Fruit fly (Drosophila melanogaster) whole organism, embryonic: Measurements from ENCODE around the gene Kah.

Experiments used
- Atf-2 ChIP-seq: fragments of 200-800 bp; sonication (Bioruptor generic); optimal IDR thresholded peaks from 2 replicates; lab custom pipeline; 2016; ENCODE audit warnings: missing biosample characterization, missing genetic modification characterization
- Atf3 ChIP-seq: fragments of 200-800 bp; sonication (Bioruptor generic); optimal IDR thresholded peaks from 3 replicates; lab custom pipeline; 2016; ENCODE audit warnings: missing biosample characterization, missing genetic modification characterization
- Awh ChIP-seq: fragments of 200-800 bp; sonication (Bioruptor generic); IDR thresholded peaks from 2 replicates; pipeline ENCODE4, ENCODE4 v1.3.6; 2022; ENCODE audit warnings: missing biosample characterization, missing genetic modification characterization
- Blimp-1 ChIP-seq: fragments of 200-800 bp; sonication (Bioruptor generic); optimal IDR thresholded peaks from 3 replicates; lab custom pipeline; 2018; ENCODE audit warnings: missing biosample characterization, missing genetic modification characterization, mild to moderate bottlenecking, moderate library complexity, missing genetic modification reagents
- CG10147 ChIP-seq: fragments of 200-800 bp; sonication (Bioruptor generic); optimal IDR thresholded peaks from 2 replicates; lab custom pipeline; 2019; ENCODE audit warnings: missing biosample characterization, mild to moderate bottlenecking, missing genetic modification characterization, moderate library complexity
- CG10267 ChIP-seq: fragments of 200-800 bp; sonication (Bioruptor generic); optimal IDR thresholded peaks from 2 replicates; lab custom pipeline; 2018; ENCODE audit warnings: missing biosample characterization, mild to moderate bottlenecking, missing genetic modification characterization, moderate library complexity
- CG12744 ChIP-seq: fragments of 200-800 bp; sonication (Bioruptor generic); optimal IDR thresholded peaks from 2 replicates; lab custom pipeline; 2016; ENCODE audit warnings: missing biosample characterization, missing genetic modification characterization
- CG13287 ChIP-seq: fragments of 200-800 bp; sonication (Bioruptor generic); IDR thresholded peaks from 2 replicates; pipeline ENCODE4 v1.3.6; 2022; ENCODE audit warnings: missing biosample characterization, missing genetic modification characterization; ENCODE audit not compliant: partially characterized antibody
- CG13296 ChIP-seq: fragments of 200-800 bp; sonication (Bioruptor generic); optimal IDR thresholded peaks from 3 replicates; lab custom pipeline; 2018; ENCODE audit warnings: missing biosample characterization, mild to moderate bottlenecking, missing genetic modification characterization
- CG14710 ChIP-seq: fragments of 200-800 bp; sonication (Bioruptor generic); optimal IDR thresholded peaks from 3 replicates; lab custom pipeline; 2019; ENCODE audit warnings: missing biosample characterization, mild to moderate bottlenecking, missing genetic modification characterization, moderate library complexity
- CG17359 ChIP-seq: fragments of 200-800 bp; sonication (Bioruptor generic); optimal IDR thresholded peaks from 3 replicates; lab custom pipeline; 2018; ENCODE audit warnings: missing biosample characterization, mild to moderate bottlenecking, missing genetic modification characterization, moderate library complexity
- CG17612 ChIP-seq: fragments of 200-800 bp; sonication (Bioruptor generic); IDR thresholded peaks from 2 replicates; pipeline ENCODE4 v1.3.6; 2022; ENCODE audit warnings: missing biosample characterization, missing genetic modification characterization
- CG18599 ChIP-seq: fragments of 200-800 bp; sonication (Bioruptor generic); optimal IDR thresholded peaks from 3 replicates; lab custom pipeline; 2017; ENCODE audit warnings: missing biosample characterization, missing genetic modification characterization, mild to moderate bottlenecking, moderate library complexity, missing genetic modification reagents
- CG2129 ChIP-seq: fragments of 200-800 bp; sonication (Bioruptor generic); IDR thresholded peaks from 2 replicates; pipeline ENCODE4 v1.3.6; 2022; ENCODE audit warnings: missing biosample characterization, missing genetic modification characterization; ENCODE audit not compliant: partially characterized antibody
- CG2199 ChIP-seq: fragments of 200-800 bp; sonication (Bioruptor generic); IDR thresholded peaks from 3 replicates; pipeline ENCODE4 v1.3.6; 2022; ENCODE audit warnings: missing biosample characterization, missing genetic modification characterization
- CG2678 ChIP-seq: fragments of 200-800 bp; sonication (Bioruptor generic); optimal IDR thresholded peaks from 3 replicates; lab custom pipeline; 2019; ENCODE audit warnings: missing biosample characterization, mild to moderate bottlenecking, missing genetic modification characterization, moderate library complexity
- CG2712 ChIP-seq: fragments of 200-800 bp; optimal IDR thresholded peaks from 3 replicates; lab custom pipeline; 2019; ENCODE audit warnings: missing biosample characterization, mild to moderate bottlenecking, missing genetic modification characterization, moderate library complexity
- CG30403 ChIP-seq: fragments of 200-800 bp; sonication (Bioruptor generic); optimal IDR thresholded peaks from 3 replicates; lab custom pipeline; 2016; ENCODE audit warnings: missing biosample characterization, missing genetic modification characterization
- CG31388 ChIP-seq: fragments of 200-800 bp; sonication (Bioruptor generic); optimal IDR thresholded peaks from 2 replicates; lab custom pipeline; 2016; ENCODE audit warnings: missing biosample characterization, missing genetic modification characterization
- CG3281 ChIP-seq: fragments of 200-800 bp; sonication (Bioruptor generic); optimal IDR thresholded peaks from 3 replicates; lab custom pipeline; 2017; ENCODE audit warnings: missing biosample characterization, mild to moderate bottlenecking, missing genetic modification characterization
- CG3726 ChIP-seq: fragments of 200-800 bp; sonication (Bioruptor generic); IDR thresholded peaks from 3 replicates; pipeline ENCODE4, ENCODE4 v1.3.6; 2022; ENCODE audit warnings: missing biosample characterization, missing genetic modification characterization
- CG3847 ChIP-seq: fragments of 200-800 bp; sonication (Bioruptor generic); IDR thresholded peaks from 2 replicates; pipeline ENCODE4 v1.3.6; 2022; ENCODE audit warnings: missing biosample characterization, missing genetic modification characterization
- CG3995 ChIP-seq: fragments of 200-800 bp; sonication (Bioruptor generic); optimal IDR thresholded peaks from 3 replicates; lab custom pipeline; 2016; ENCODE audit warnings: missing biosample characterization, missing genetic modification characterization
- CG5180 ChIP-seq: fragments of 200-800 bp; sonication (Bioruptor generic); optimal IDR thresholded peaks from 3 replicates; lab custom pipeline; 2017; ENCODE audit warnings: missing biosample characterization, missing genetic modification characterization, mild to moderate bottlenecking, moderate library complexity, missing genetic modification reagents
- CG6272 ChIP-seq: fragments of 200-800 bp; sonication (Bioruptor generic); IDR thresholded peaks from 2 replicates; pipeline ENCODE4 v1.3.6; 2022; ENCODE audit warnings: missing biosample characterization, missing genetic modification characterization
- CG7987 ChIP-seq: fragments of 200-800 bp; sonication (Bioruptor generic); optimal IDR thresholded peaks from 2 replicates; lab custom pipeline; 2018; ENCODE audit warnings: missing biosample characterization, mild to moderate bottlenecking, missing genetic modification characterization, moderate library complexity
- CHES-1-like ChIP-seq: fragments of 200-800 bp; sonication (Bioruptor generic); optimal IDR thresholded peaks from 2 replicates; lab custom pipeline; 2016; ENCODE audit warnings: missing biosample characterization, missing genetic modification characterization
- CTCF ChIP-seq: fragments of 200-800 bp; sonication (Bioruptor generic); optimal IDR thresholded peaks from 2 replicates; lab custom pipeline; 2017; ENCODE audit warnings: missing biosample characterization, mild to moderate bottlenecking, missing genetic modification characterization, moderate library complexity
- CoRest ChIP-seq: fragments of 200-800 bp; sonication (Bioruptor generic); optimal IDR thresholded peaks from 3 replicates; lab custom pipeline; 2018; ENCODE audit warnings: missing biosample characterization, mild to moderate bottlenecking, missing genetic modification characterization, moderate library complexity
- Ets97D ChIP-seq: fragments of 200-800 bp; sonication (Bioruptor generic); optimal IDR thresholded peaks from 3 replicates; lab custom pipeline; 2016; ENCODE audit warnings: missing biosample characterization, missing genetic modification characterization
- Hmx ChIP-seq: fragments of 200-800 bp; sonication (Bioruptor generic); optimal IDR thresholded peaks from 2 replicates; lab custom pipeline; 2016; ENCODE audit warnings: missing biosample characterization, missing genetic modification characterization
- Lhr ChIP-seq: fragments of 200-800 bp; sonication (Bioruptor generic); optimal IDR thresholded peaks from 3 replicates; lab custom pipeline; 2017; ENCODE audit warnings: mild to moderate bottlenecking, missing biosample characterization, missing genetic modification reagents, missing genetic modification characterization
- corto ChIP-seq: fragments of 200-800 bp; sonication (Bioruptor generic); optimal IDR thresholded peaks from 2 replicates; lab custom pipeline; 2016; ENCODE audit warnings: missing biosample characterization, mild to moderate bottlenecking, missing genetic modification characterization, moderate library complexity
- crp ChIP-seq, 2 experiments: fragments of 200-800 bp; sonication (Bioruptor generic); optimal IDR thresholded peaks; 2 replicates in 1 of 2; 3 replicates in 1 of 2; lab custom pipeline; 2017; ENCODE audit warnings: missing biosample characterization in 2 of 2, missing genetic modification characterization in 2 of 2, mild to moderate bottlenecking in 1 of 2, moderate library complexity in 1 of 2
- dpn ChIP-seq, 2 experiments: fragments of 200-800 bp; sonication (Bioruptor generic); optimal IDR thresholded peaks; 3 replicates each; lab custom pipeline; 2016; ENCODE audit warnings: missing biosample characterization in 2 of 2, missing genetic modification characterization in 2 of 2
- fd102C ChIP-seq: fragments of 200-800 bp; sonication (Bioruptor generic); optimal IDR thresholded peaks from 2 replicates; lab custom pipeline; 2018; ENCODE audit warnings: missing biosample characterization, mild to moderate bottlenecking, missing genetic modification characterization, moderate library complexity
- fd3F ChIP-seq: fragments of 200-800 bp; sonication (Bioruptor generic); optimal IDR thresholded peaks from 2 replicates; lab custom pipeline; 2018; ENCODE audit warnings: missing biosample characterization, mild to moderate bottlenecking, missing genetic modification characterization, moderate library complexity
- ftz-f1 ChIP-seq: fragments of 200-800 bp; sonication (Bioruptor generic); optimal IDR thresholded peaks from 2 replicates; lab custom pipeline; 2016; ENCODE audit warnings: missing biosample characterization, missing genetic modification characterization
- gcm ChIP-seq: fragments of 200-800 bp; sonication (Bioruptor generic); optimal IDR thresholded peaks from 2 replicates; lab custom pipeline; 2019; ENCODE audit warnings: missing biosample characterization, mild to moderate bottlenecking, missing genetic modification characterization, moderate library complexity
- grn ChIP-seq: fragments of 200-800 bp; sonication (Bioruptor generic); optimal IDR thresholded peaks from 3 replicates; lab custom pipeline; 2017; ENCODE audit warnings: missing biosample characterization, missing genetic modification characterization
- nom ChIP-seq: fragments of 200-800 bp; sonication (Bioruptor generic); optimal IDR thresholded peaks from 2 replicates; lab custom pipeline; 2017; ENCODE audit warnings: missing biosample characterization, missing genetic modification characterization, mild to moderate bottlenecking, moderate library complexity, missing genetic modification reagents
- org-1 ChIP-seq: fragments of 200-800 bp; sonication (Bioruptor generic); optimal IDR thresholded peaks from 2 replicates; lab custom pipeline; 2017; ENCODE audit warnings: missing biosample characterization, missing genetic modification characterization
- p53 ChIP-seq: fragments of 200-800 bp; sonication (Bioruptor generic); optimal IDR thresholded peaks from 2 replicates; lab custom pipeline; 2016; ENCODE audit warnings: missing biosample characterization, missing genetic modification characterization
- pho ChIP-seq: fragments of 200-800 bp; sonication (Bioruptor generic); optimal IDR thresholded peaks from 2 replicates; lab custom pipeline; 2016; ENCODE audit warnings: missing biosample characterization, missing genetic modification characterization
- pita ChIP-seq: fragments of 200-800 bp; sonication (Bioruptor generic); optimal IDR thresholded peaks from 2 replicates; lab custom pipeline; 2017; ENCODE audit warnings: missing biosample characterization, mild to moderate bottlenecking, missing genetic modification characterization
- pros ChIP-seq: fragments of 200-800 bp; sonication (Bioruptor generic); optimal IDR thresholded peaks from 3 replicates; lab custom pipeline; 2019; ENCODE audit warnings: missing biosample characterization, mild to moderate bottlenecking, missing genetic modification characterization, moderate library complexity
- run ChIP-seq: fragments of 200-800 bp; sonication (Bioruptor generic); optimal IDR thresholded peaks from 3 replicates; lab custom pipeline; 2018; ENCODE audit warnings: missing biosample characterization, mild to moderate bottlenecking, missing genetic modification characterization
- scrt ChIP-seq: fragments of 200-800 bp; sonication (Bioruptor generic); optimal IDR thresholded peaks from 2 replicates; lab custom pipeline; 2018; ENCODE audit warnings: missing biosample characterization, mild to moderate bottlenecking, missing genetic modification characterization, moderate library complexity
- so ChIP-seq: fragments of 200-800 bp; sonication (Bioruptor generic); IDR thresholded peaks from 3 replicates; pipeline ENCODE4 v1.3.6; 2022; ENCODE audit warnings: missing biosample characterization, missing genetic modification characterization
- tap ChIP-seq: fragments of 200-800 bp; optimal IDR thresholded peaks from 3 replicates; lab custom pipeline; 2019; ENCODE audit warnings: missing biosample characterization, mild to moderate bottlenecking, missing genetic modification characterization, moderate library complexity
- wek ChIP-seq: fragments of 200-800 bp; sonication (Bioruptor generic); optimal IDR thresholded peaks from 3 replicates; lab custom pipeline; 2018; ENCODE audit warnings: missing biosample characterization, mild to moderate bottlenecking, missing genetic modification characterization, moderate library complexity

Gene Kah

DNA sequence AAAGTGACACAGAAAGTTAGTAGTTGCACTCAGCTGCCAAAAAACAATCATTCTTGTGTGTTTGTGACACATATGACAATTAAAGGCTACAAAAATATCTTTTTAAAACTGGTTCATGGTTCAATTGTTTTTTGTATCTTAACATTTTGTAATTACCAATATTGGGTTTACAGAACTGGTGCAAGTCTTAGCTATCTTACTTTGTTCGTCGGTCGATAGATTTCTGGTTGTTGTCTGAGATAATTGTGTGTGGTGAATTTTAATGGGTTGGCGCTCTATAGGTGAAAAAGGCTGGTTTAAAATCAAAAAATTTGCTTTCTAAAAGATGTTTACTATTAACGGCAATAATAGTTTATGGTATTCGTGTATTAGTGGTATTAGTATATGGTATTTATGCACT, 15.6 kb upstream of the Kah start (continued):
- TF ChIP-seq CG2199 (GFP tag; lab: Robert Waterston, UW) (0 out of 3 replicates have a peak, but pooled peaks have one; percentile 50), Awh (GFP tag; lab: Robert Waterston, UW) (no peak), CG2129 (no peak), fd102C (no peak), nom (GFP tag; lab: Kevin White, UChicago) (no peak), run (no peak), Atf-2 (no peak), CG30403 (GFP tag; lab: Kevin White, UChicago) (no peak), CG6272 (no peak), CG17612 (GFP tag; lab: Robert Waterston, UW) (no peak), CG5180 (no peak), corto (GFP tag; lab: Kevin White, UChicago) (no peak), CoRest (tag; lab: Kevin White, UChicago) (no peak), CG10147 (GFP tag; lab: Kevin White, UChicago) (peak; percentile 22), Blimp-1 (GFP tag; lab: Kevin White, UChicago) (no peak), CG10267 (tag; lab: Kevin White, UChicago) (peak; percentile 18), Lhr (GFP tag; lab: Kevin White, UChicago) (no peak), pho (GFP tag; lab: Kevin White, UChicago) (no peak), scrt (GFP tag; lab: Kevin White, UChicago) (no peak), CG3726 (GFP tag; lab: Robert Waterston, UW) (no peak), CG2712 (peak; percentile 10), Atf3 (GFP tag; lab: Kevin White, UChicago) (no peak), CG7987 (GFP tag; lab: Kevin White, UChicago) (no peak), pros (GFP tag; lab: Kevin White, UChicago) (no peak), CG3847 (no peak), CG13287 (peak; percentile 70), org-1 (GFP tag; lab: Kevin White, UChicago) (no peak), CHES-1-like (no peak), pita (GFP tag; lab: Kevin White, UChicago) (peak; percentile 65), Hmx (GFP tag; lab: Kevin White, UChicago) (no peak), CG18599 (GFP tag; lab: Kevin White, UChicago) (no peak), crp (GFP tag; optimal IDR thresholded peaks at IDR 0.05; lab: Kevin White, UChicago) (no peak), tap (no peak), CG17359 (tag; lab: Kevin White, UChicago) (no peak), CTCF (GFP tag; lab: Kevin White, UChicago) (peak; percentile 80), CG31388 (no peak), dpn (GFP tag; optimal IDR thresholded peaks at IDR 0.05; lab: Kevin White, UChicago) (no peak), CG3995 (no peak), wek (GFP tag; lab: Kevin White, UChicago) (no peak), CG12744 (no peak), CG2678 (tag; lab: Kevin White, UChicago) (no peak), so (no peak), grn (GFP tag; lab: Kevin White, UChicago) (no peak), fd3F (no peak), ftz-f1 (GFP tag; lab: Kevin White, UChicago) (no peak), CG13296 (GFP tag; lab: Kevin White, UChicago) (no peak), CG3281 (GFP tag; lab: Kevin White, UChicago) (no peak), p53 (GFP tag; lab: Kevin White, UChicago) (no peak), Ets97D (GFP tag; lab: Kevin White, UChicago) (peak; percentile 5), CG14710 (tag; lab: Kevin White, UChicago) (peak; percentile 25), gcm (GFP tag; lab: Kevin White, UChicago) (peak; percentile 54)
